Fruit fly (Drosophila melanogaster): ENCODE results near the gene CG4025.

CG4025 gene

DNA sequence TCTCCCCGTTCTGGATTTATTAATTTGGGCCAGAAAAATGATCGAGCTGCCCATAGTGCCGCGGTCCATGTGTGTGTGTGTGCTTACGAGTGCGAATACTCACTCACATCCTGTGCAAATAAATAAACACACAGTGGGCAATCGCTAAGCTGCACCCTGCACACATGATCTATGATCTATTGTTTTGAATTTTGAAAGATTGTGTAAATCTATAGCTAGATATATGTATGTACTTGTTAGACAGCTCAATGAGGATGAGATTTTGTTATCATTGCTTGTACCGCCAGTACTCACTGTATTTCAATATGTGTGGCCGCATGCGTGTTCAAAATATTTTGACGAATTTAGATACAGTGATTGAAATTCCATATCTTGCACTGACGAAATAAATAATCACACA lies 6.3 kb downstream of the CG4025 start (continued):
- TF ChIP-seq CG11762 (GFP tag; optimal IDR thresholded peaks at IDR 0.05; ENCODE audit: insufficient read depth): peak; percentile 83
- peak; percentile 80 for TF ChIP-seq vri (GFP tag; optimal IDR thresholded peaks at IDR 0.05)
- peak; percentile 83 for TF ChIP-seq CG6792 (GFP tag; optimal IDR thresholded peaks at IDR 0.05)
- no peak for TF ChIP-seq Eip93F (GFP tag; optimal IDR thresholded peaks at IDR 0.05)
- peak; percentile 85 for TF ChIP-seq Lpt (GFP tag; optimal IDR thresholded peaks at IDR 0.05)
- peak; percentile 92 for TF ChIP-seq CG31627 (GFP tag; optimal IDR thresholded peaks at IDR 0.05)
- peak; percentile 90 for TF ChIP-seq CG8119 (GFP tag; IDR thresholded peaks at IDR 0.05)
- TF ChIP-seq spab (GFP tag; optimal IDR thresholded peaks at IDR 0.05): peak; percentile 81
- peak; percentile 90 for TF ChIP-seq CG10669 (GFP tag; optimal IDR thresholded peaks at IDR 0.05)
- TF ChIP-seq dac (GFP tag; optimal IDR thresholded peaks at IDR 0.05): peak; percentile 85
- peak; percentile 89 for TF ChIP-seq Ets96B (tag; optimal IDR thresholded peaks at IDR 0.05)
- peak; percentile 75 for TF ChIP-seq CG8632 (GFP tag; optimal IDR thresholded peaks at IDR 0.05)
- TF ChIP-seq CG9139 (GFP tag; optimal IDR thresholded peaks at IDR 0.05): peak; percentile 54
- TF ChIP-seq CG1621 (tag; optimal IDR thresholded peaks at IDR 0.05): peak; percentile 86
- TF ChIP-seq svp (GFP tag): peak; percentile 90
- TF ChIP-seq CG11902 (GFP tag; optimal IDR thresholded peaks at IDR 0.05): peak; percentile 79
- TF ChIP-seq CG16779 (tag; optimal IDR thresholded peaks at IDR 0.05): peak; percentile 78
- TF ChIP-seq net (GFP tag; optimal IDR thresholded peaks at IDR 0.05): peak; percentile 87
- peak; percentile 82 for TF ChIP-seq achi (GFP tag; optimal IDR thresholded peaks at IDR 0.05)
- peak; percentile 85 for TF ChIP-seq CG6276 (GFP tag; optimal IDR thresholded peaks at IDR 0.05)
- peak; percentile 85 for TF ChIP-seq Ets21C (GFP tag; optimal IDR thresholded peaks at IDR 0.05)
- peak; percentile 87 for TF ChIP-seq cyc (GFP tag; optimal IDR thresholded peaks at IDR 0.05)
- TF ChIP-seq CG3032 (tag; optimal IDR thresholded peaks at IDR 0.05): peak; percentile 88
- peak; percentile 95 for TF ChIP-seq eg (GFP tag; IDR thresholded peaks at IDR 0.05)
- TF ChIP-seq Sox14 (GFP tag; optimal IDR thresholded peaks at IDR 0.05): peak; percentile 81
- TF ChIP-seq pdm3 (GFP tag; optimal IDR thresholded peaks at IDR 0.05): peak; percentile 90
- TF ChIP-seq dsx (GFP tag; optimal IDR thresholded peaks at IDR 0.05; ENCODE audit: poor library complexity, severe bottlenecking): peak; percentile 86
- peak; percentile 82 for TF ChIP-seq CG7368 (GFP tag; optimal IDR thresholded peaks at IDR 0.05)
- peak; percentile 83 for TF ChIP-seq Eip75B (GFP tag; optimal IDR thresholded peaks at IDR 0.05)
- TF ChIP-seq esn (GFP tag; optimal IDR thresholded peaks at IDR 0.05): peak; percentile 84
- peak; percentile 71 to 88 for TF ChIP-seq ss (GFP tag; optimal IDR thresholded peaks at IDR 0.05)
- TF ChIP-seq fkh (GFP tag; optimal IDR thresholded peaks at IDR 0.05): no peak
- TF ChIP-seq Sox15 (GFP tag; optimal IDR thresholded peaks at IDR 0.05): peak; percentile 83
- peak; percentile 93 for TF ChIP-seq Hr39 (GFP tag; optimal IDR thresholded peaks at IDR 0.05)
- TF ChIP-seq Met (GFP tag; optimal IDR thresholded peaks at IDR 0.05): peak; percentile 79
- TF ChIP-seq OdsH (GFP tag; optimal IDR thresholded peaks at IDR 0.05): peak; percentile 89

DNA sequence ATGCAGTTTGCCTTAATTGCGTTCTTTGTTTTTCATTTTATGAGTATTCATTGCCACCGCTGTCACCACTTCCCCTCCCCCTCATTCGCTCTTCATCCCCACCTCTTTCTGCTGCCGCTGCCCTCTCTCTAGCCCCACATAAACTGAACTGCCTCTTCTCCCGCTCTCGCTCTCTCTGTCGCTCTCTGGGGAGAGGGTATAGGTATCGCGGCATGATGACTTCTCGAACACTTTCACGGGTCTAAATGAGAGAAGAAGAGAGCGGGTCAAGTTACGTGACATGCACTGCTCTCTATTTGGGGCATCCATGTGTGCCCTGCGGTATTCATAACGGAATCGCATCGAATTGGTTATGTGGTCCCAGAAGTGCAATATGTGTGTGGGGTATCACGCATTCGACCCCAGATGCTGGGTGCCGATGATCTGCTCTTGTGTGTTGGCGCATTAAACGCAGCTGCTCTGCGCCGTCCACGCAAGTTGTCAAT lies 7.0 kb downstream of the CG4025 start:
- TF ChIP-seq topi (GFP tag; optimal IDR thresholded peaks at IDR 0.05) (peak; percentile 93), dsx (GFP tag; optimal IDR thresholded peaks at IDR 0.05; ENCODE audit: poor library complexity, severe bottlenecking) (peak; percentile 85), acj6 (GFP tag; optimal IDR thresholded peaks at IDR 0.05) (peak; percentile 93), CG34406 (GFP tag; optimal IDR thresholded peaks at IDR 0.05) (peak; percentile 91), CG3032 (tag; optimal IDR thresholded peaks at IDR 0.05) (peak; percentile 82), lz (GFP tag; optimal IDR thresholded peaks at IDR 0.05) (peak; percentile 95), Lpt (GFP tag; optimal IDR thresholded peaks at IDR 0.05) (peak; percentile 91), CG6808 (GFP tag; optimal IDR thresholded peaks at IDR 0.05) (peak; percentile 82), CG10669 (GFP tag; optimal IDR thresholded peaks at IDR 0.05) (peak; percentile 90), CG31627 (GFP tag; optimal IDR thresholded peaks at IDR 0.05) (peak; percentile 95), CG3919 (GFP tag; optimal IDR thresholded peaks at IDR 0.05) (peak; percentile 94), svp (GFP tag) (peak; percentile 98), CG6854 (GFP tag; optimal IDR thresholded peaks at IDR 0.05) (peak; percentile 80), Hr38 (GFP tag; optimal IDR thresholded peaks at IDR 0.05) (peak; percentile 21), fd85E (GFP tag; optimal IDR thresholded peaks at IDR 0.05) (peak; percentile 92), Smox (GFP tag; optimal IDR thresholded peaks at IDR 0.05) (peak; percentile 92), CG8632 (GFP tag; optimal IDR thresholded peaks at IDR 0.05) (peak; percentile 91), CG10631 (GFP tag; optimal IDR thresholded peaks at IDR 0.05) (peak; percentile 93), Sox15 (GFP tag; optimal IDR thresholded peaks at IDR 0.05) (peak; percentile 90), CG6276 (GFP tag; optimal IDR thresholded peaks at IDR 0.05) (peak; percentile 84), Eip93F (GFP tag; optimal IDR thresholded peaks at IDR 0.05) (no peak), Gug (GFP tag; IDR thresholded peaks at IDR 0.05) (peak; percentile 92), dac (GFP tag; optimal IDR thresholded peaks at IDR 0.05) (peak; percentile 88), CG6163 (GFP tag; IDR thresholded peaks at IDR 0.05) (peak; percentile 95), fkh (GFP tag; optimal IDR thresholded peaks at IDR 0.05) (peak; percentile 60), eg (GFP tag; IDR thresholded peaks at IDR 0.05) (peak; percentile 91), CG4318 (GFP tag; optimal IDR thresholded peaks at IDR 0.05) (peak; percentile 87)
